Worm (Caenorhabditis elegans): ENCODE measurements around the gene igcm-1.

ce11 chrX:888294-888693 is 37.0 kb upstream of the igcm-1 start, which contains the start of gene mam-1:
- no peak for TF ChIP-seq dmd-4 (tag; optimal IDR thresholded peaks at IDR 0.05; ENCODE audit: borderline replicate concordance)
- TF ChIP-seq unc-55 (GFP tag; optimal IDR thresholded peaks at IDR 0.05), result no peak
- TF ChIP-seq tbx-2 (tag; optimal IDR thresholded peaks at IDR 0.05), result no peak
- no peak for TF ChIP-seq rnt-1 (tag; optimal IDR thresholded peaks at IDR 0.05)
- no peak for TF ChIP-seq nhr-11 (tag; optimal IDR thresholded peaks at IDR 0.05)
- no peak for TF ChIP-seq pros-1 (tag; optimal IDR thresholded peaks at IDR 0.05)
- TF ChIP-seq pha-4 (tag; optimal IDR thresholded peaks at IDR 0.05), result no peak
- no peak for TF ChIP-seq dve-1 (tag; optimal IDR thresholded peaks at IDR 0.05)
- TF ChIP-seq nhr-232 (tag; optimal IDR thresholded peaks at IDR 0.05), result no peak
- no peak for TF ChIP-seq unc-42 (tag; optimal IDR thresholded peaks at IDR 0.05)

All from whole organism, late embryonic.